Worm (Caenorhabditis elegans) whole organism, young adult: ENCODE data around the gene F12A10.8.

Source experiments
- B0035.1 ChIP-seq: sonication (generic microtip); optimal IDR thresholded peaks from 2 replicates; lab custom pipeline; 2016; ENCODE audit warnings: missing genetic modification characterization, mild to moderate bottlenecking, missing compliant biosample characterization, missing genotype, missing genetic modification reagents
- B0336.3 ChIP-seq: fragments of 200-800 bp; sonication (Bioruptor generic); IDR thresholded peaks from 2 replicates; pipeline ENCODE4 v1.3.6; 2022; ENCODE audit warnings: missing genetic modification characterization, missing compliant biosample characterization
- C06A6.2 ChIP-seq: fragments of 200-800 bp; sonication (Bioruptor generic); conservative IDR thresholded peaks from 2 replicates; pipeline ENCODE4 v1.3.6; 2022; ENCODE audit warnings: missing genetic modification characterization, missing compliant biosample characterization
- F23B12.7 ChIP-seq: sonication (generic microtip); optimal IDR thresholded peaks from 2 replicates; lab custom pipeline; 2017; ENCODE audit warnings: missing genetic modification characterization, mild to moderate bottlenecking, missing compliant biosample characterization, antibody characterized with exemption, moderate library complexity; ENCODE audit not compliant: insufficient read depth
- F33H1.4 ChIP-seq: fragments of 200-800 bp; sonication (Bioruptor generic); IDR thresholded peaks from 2 replicates; pipeline ENCODE4 v1.3.6; 2022; ENCODE audit warnings: missing genetic modification reagents, missing genetic modification characterization, missing compliant biosample characterization
- F39B2.1 ChIP-seq: fragments of 200-800 bp; sonication (Bioruptor generic); IDR thresholded peaks from 2 replicates; pipeline ENCODE4 v1.3.6; 2022; ENCODE audit warnings: missing genetic modification reagents, missing genetic modification characterization, missing compliant biosample characterization
- F52B5.7 ChIP-seq: sonication (generic microtip); optimal IDR thresholded peaks from 2 replicates; lab custom pipeline; 2016; ENCODE audit warnings: mild to moderate bottlenecking, missing genetic modification characterization, missing compliant biosample characterization
- F55B11.4 ChIP-seq: sonication (generic microtip); optimal IDR thresholded peaks from 2 replicates; lab custom pipeline; 2016; ENCODE audit warnings: missing compliant biosample characterization, missing genetic modification characterization, borderline replicate concordance; ENCODE audit not compliant: insufficient read depth
- Y53G8AR.9 ChIP-seq: fragments of 200-800 bp; sonication (Bioruptor generic); conservative IDR thresholded peaks from 2 replicates; pipeline ENCODE4 v1.3.6; 2022; ENCODE audit warnings: missing genetic modification reagents, missing genetic modification characterization, missing compliant biosample characterization
- Y67H2A.10 ChIP-seq: fragments of 200-800 bp; sonication (Bioruptor generic); conservative IDR thresholded peaks from 2 replicates; pipeline ENCODE4 v1.3.6; 2022; ENCODE audit warnings: missing genetic modification reagents, missing genetic modification characterization, missing compliant biosample characterization
- Y95B8A.8 ChIP-seq: fragments of 200-800 bp; sonication (Bioruptor generic); IDR thresholded peaks from 2 replicates; pipeline ENCODE4 v1.3.6; 2022; ENCODE audit warnings: missing genetic modification reagents, missing genetic modification characterization, missing compliant biosample characterization
- ZK185.1 ChIP-seq: sonication (generic microtip); optimal IDR thresholded peaks from 2 replicates; lab custom pipeline; 2016; ENCODE audit warnings: mild to moderate bottlenecking, missing genetic modification characterization, missing compliant biosample characterization; ENCODE audit not compliant: poor library complexity, severe bottlenecking
- aptf-2 ChIP-seq: fragments of 200-800 bp; sonication (Bioruptor generic); conservative IDR thresholded peaks from 2 replicates; pipeline ENCODE4 v1.3.6; 2022; ENCODE audit warnings: missing genetic modification reagents, missing genetic modification characterization, missing compliant biosample characterization
- atf-7 ChIP-seq: sonication (generic microtip); optimal IDR thresholded peaks from 2 replicates; lab custom pipeline; 2017; ENCODE audit warnings: mild to moderate bottlenecking, missing genetic modification characterization, missing compliant biosample characterization
- bed-1 ChIP-seq: fragments of 200-800 bp; sonication (Bioruptor generic); IDR thresholded peaks from 2 replicates; pipeline ENCODE4 v1.3.6; 2022; ENCODE audit warnings: missing genetic modification reagents, missing genetic modification characterization, missing compliant biosample characterization
- bed-2 ChIP-seq: fragments of 200-800 bp; sonication (Bioruptor generic); IDR thresholded peaks from 2 replicates; pipeline ENCODE4 v1.3.6; 2022; ENCODE audit warnings: missing genetic modification reagents, missing genetic modification characterization, missing compliant biosample characterization
- ceh-100 ChIP-seq: fragments of 200-800 bp; sonication (Bioruptor generic); IDR thresholded peaks from 2 replicates; pipeline ENCODE4 v1.3.6; 2022; ENCODE audit warnings: missing genetic modification reagents, missing genetic modification characterization, missing compliant biosample characterization
- ceh-91 ChIP-seq: fragments of 200-800 bp; sonication (Bioruptor generic); IDR thresholded peaks from 2 replicates; pipeline ENCODE4 v1.3.6; 2022; ENCODE audit warnings: missing genetic modification reagents, missing genetic modification characterization, missing compliant biosample characterization
- dox-1 ChIP-seq: fragments of 200-800 bp; sonication (Bioruptor generic); IDR thresholded peaks from 2 replicates; pipeline ENCODE4 v1.3.6; 2022; ENCODE audit warnings: missing genetic modification reagents, missing genetic modification characterization, missing compliant biosample characterization
- dpff-1 ChIP-seq: sonication (generic microtip); optimal IDR thresholded peaks from 2 replicates; lab custom pipeline; 2017; ENCODE audit warnings: mild to moderate bottlenecking, missing genetic modification characterization, missing compliant biosample characterization
- efl-1 ChIP-seq: fragments of 150-350 bp; optimal IDR thresholded peaks from 2 replicates; lab custom pipeline; 2014; ENCODE audit warnings: missing biosample characterization, missing genetic modification reagents, missing genetic modification characterization
- egrh-3 ChIP-seq: fragments of 200-800 bp; sonication (Bioruptor generic); IDR thresholded peaks from 2 replicates; pipeline ENCODE4 v1.3.6; 2022; ENCODE audit warnings: missing genetic modification reagents, missing genetic modification characterization, missing compliant biosample characterization
- hlh-12 ChIP-seq: sonication (generic microtip); optimal IDR thresholded peaks from 2 replicates; lab custom pipeline; 2016; ENCODE audit warnings: missing genetic modification characterization, missing compliant biosample characterization
- lag-1 ChIP-seq: fragments of 200-800 bp; sonication (Bioruptor generic); IDR thresholded peaks from 2 replicates; pipeline ENCODE4 v1.3.6; 2022; ENCODE audit warnings: missing genetic modification reagents, missing genetic modification characterization, missing compliant biosample characterization
- lin-40 ChIP-seq: sonication (generic microtip); optimal IDR thresholded peaks from 2 replicates; lab custom pipeline; 2016; ENCODE audit warnings: missing genetic modification characterization, mild to moderate bottlenecking, missing compliant biosample characterization, missing genotype, missing genetic modification reagents
- lir-1 ChIP-seq: fragments of 200-800 bp; sonication (Bioruptor generic); conservative IDR thresholded peaks from 2 replicates; pipeline ENCODE4 v1.3.6; 2022; ENCODE audit warnings: missing genetic modification reagents, missing genetic modification characterization, missing compliant biosample characterization
- lsl-1 ChIP-seq: fragments of 200-800 bp; sonication (Bioruptor generic); optimal IDR thresholded peaks from 2 replicates; lab custom pipeline; 2018; ENCODE audit warnings: mild to moderate bottlenecking, missing genetic modification characterization, moderate library complexity, missing compliant biosample characterization
- lsy-27 ChIP-seq: sonication (generic microtip); optimal IDR thresholded peaks from 2 replicates; lab custom pipeline; 2017; ENCODE audit warnings: missing genetic modification characterization, mild to moderate bottlenecking, missing compliant biosample characterization, antibody characterized with exemption, missing genotype, borderline replicate concordance; ENCODE audit not compliant: insufficient read depth
- madf-10 ChIP-seq: sonication (generic microtip); optimal IDR thresholded peaks from 2 replicates; lab custom pipeline; 2016; ENCODE audit warnings: mild to moderate bottlenecking, missing genetic modification characterization, missing compliant biosample characterization
- mes-4 ChIP-seq: sonication (generic microtip); optimal IDR thresholded peaks from 2 replicates; lab custom pipeline; 2016; ENCODE audit warnings: missing genotype, missing genetic modification characterization, missing compliant biosample characterization
- nhr-179 ChIP-seq: sonication (generic microtip); optimal IDR thresholded peaks from 2 replicates; lab custom pipeline; 2016; ENCODE audit warnings: mild to moderate bottlenecking, missing genetic modification characterization, missing compliant biosample characterization
- nhr-80 ChIP-seq: sonication (generic microtip); optimal IDR thresholded peaks from 2 replicates; lab custom pipeline; 2016; ENCODE audit warnings: missing genetic modification characterization, missing compliant biosample characterization
- rpc-1 ChIP-seq, 2 experiments: fragments of 150-350 bp in 1 of 2; sonication (generic microtip) in 1 of 2; optimal IDR thresholded peaks; 2 replicates each; lab custom pipeline; 2014 to 2018; ENCODE audit warnings: missing biosample characterization in 1 of 2, missing genetic modification characterization in 1 of 2, missing genetic modification reagents in 1 of 2, missing genotype in 1 of 2
- snpc-1.3 ChIP-seq: sonication (generic microtip); optimal IDR thresholded peaks from 2 replicates; lab custom pipeline; 2017; ENCODE audit warnings: missing genetic modification characterization, mild to moderate bottlenecking, missing compliant biosample characterization, antibody characterized with exemption, moderate library complexity, missing genotype, missing genetic modification reagents; ENCODE audit not compliant: insufficient read depth
- snpc-4 ChIP-seq, 5 experiments: fragments of 150-350 bp in 1 of 5; sonication (generic microtip) in 4 of 5; optimal IDR thresholded peaks; 2 replicates each; lab custom pipeline; 2014 to 2018; ENCODE audit warnings: missing genetic modification characterization in 5 of 5, missing biosample characterization in 3 of 5, antibody characterized with exemption in 2 of 5, mild to moderate bottlenecking in 2 of 5, missing compliant biosample characterization in 2 of 5, missing genotype in 2 of 5, moderate library complexity in 2 of 5, missing genetic modification reagents in 1 of 5
- sptf-2 ChIP-seq: fragments of 200-800 bp; sonication (Bioruptor generic); optimal IDR thresholded peaks from 2 replicates; lab custom pipeline; 2018; ENCODE audit warnings: mild to moderate bottlenecking, missing genetic modification characterization, missing compliant biosample characterization
- tbx-9 ChIP-seq: sonication (generic microtip); optimal IDR thresholded peaks from 2 replicates; lab custom pipeline; 2016; ENCODE audit warnings: borderline replicate concordance, missing genetic modification characterization, inconsistent platforms, missing compliant biosample characterization
- xnd-1 ChIP-seq: sonication (generic microtip); optimal IDR thresholded peaks from 2 replicates; lab custom pipeline; 2016; ENCODE audit warnings: missing genotype, missing genetic modification reagents, missing genetic modification characterization, missing compliant biosample characterization
- ztf-25 ChIP-seq: fragments of 200-800 bp; sonication (Bioruptor generic); IDR thresholded peaks from 2 replicates; pipeline ENCODE4 v1.3.6; 2022; ENCODE audit warnings: missing genetic modification reagents, missing genetic modification characterization, missing compliant biosample characterization
- ztf-3 ChIP-seq: fragments of 200-800 bp; sonication (Bioruptor generic); optimal IDR thresholded peaks from 2 replicates; lab custom pipeline; 2018; ENCODE audit warnings: mild to moderate bottlenecking, missing genetic modification characterization, missing compliant biosample characterization

The F12A10.8 gene

DNA sequence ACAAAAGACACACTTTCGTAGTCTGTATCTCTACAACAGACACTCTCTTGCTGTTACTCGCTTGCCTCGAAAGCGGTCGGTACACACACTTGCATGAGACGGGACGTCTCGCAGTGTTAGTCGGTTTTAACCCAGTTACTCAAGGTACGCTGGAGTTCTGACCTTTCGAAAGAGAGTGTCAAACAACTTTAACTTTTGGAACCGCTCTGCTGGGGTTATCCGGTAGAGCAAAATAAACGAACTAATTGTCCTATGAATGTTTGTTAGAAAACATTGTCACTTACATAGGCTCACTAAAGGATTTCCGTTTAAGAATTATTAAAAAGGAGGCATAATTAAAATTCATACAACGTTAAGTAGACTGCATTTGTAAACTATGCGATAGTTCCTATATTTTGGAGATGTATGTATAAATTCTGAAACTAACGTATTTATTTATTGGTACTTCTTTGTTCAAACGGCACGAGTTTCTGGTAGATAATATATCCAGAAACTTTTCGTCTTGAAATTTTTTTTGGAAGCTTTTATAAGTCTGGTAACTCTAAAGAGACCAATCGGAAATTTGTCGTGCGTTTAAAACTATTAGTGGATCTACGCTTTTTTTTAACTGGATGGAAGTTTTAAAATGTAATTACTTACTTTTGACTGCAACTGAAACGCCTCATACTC is 42.7 kb upstream of the F12A10.8 start (continued):
- TF ChIP-seq F55B11.4 (tag; lab: Kevin White, UChicago) (no peak), F33H1.4 (GFP tag; lab: Robert Waterston, UW) (peak; percentile 64), nhr-80 (tag; lab: Kevin White, UChicago) (peak; percentile 45), lsl-1 (peak; percentile 55), xnd-1 (peak; percentile 15), ZK185.1 (peak; percentile 98), Y53G8AR.9 (GFP tag; lab: Robert Waterston, UW) (peak; percentile 95), snpc-4 (GFP tag; optimal IDR thresholded peaks at IDR 0.05; lab: Kevin White, UChicago) (peak; percentile 98), snpc-4 (tag; optimal IDR thresholded peaks at IDR 0.05; lab: Kevin White, UChicago) (peak; percentile 99 to 100 (median 100)), Y67H2A.10 (peak; percentile 73), Y95B8A.8 (peak; percentile 95), F39B2.1 (GFP tag; lab: Robert Waterston, UW) (peak; percentile 8; the same call in 1 of the 2 replicates), nhr-179 (tag; lab: Kevin White, UChicago) (peak; percentile 54), atf-7 (tag; lab: Kevin White, UChicago) (peak; percentile 98), F52B5.7 (tag; lab: Kevin White, UChicago) (peak; percentile 96), hlh-12 (tag; lab: Kevin White, UChicago) (peak; percentile 39), lir-1 (GFP tag; lab: Robert Waterston, UW) (peak; percentile 89), C06A6.2 (GFP tag; lab: Robert Waterston, UW) (peak; percentile 96), ztf-3 (GFP tag; lab: Kevin White, UChicago) (peak; percentile 97), aptf-2 (GFP tag; lab: Robert Waterston, UW) (peak; percentile 72; the same call in 1 of the 2 replicates), egrh-3 (GFP tag; lab: Robert Waterston, UW) (peak; percentile 59; the same call in 1 of the 2 replicates), lag-1 (peak; percentile 75; the same call in 1 of the 2 replicates), madf-10 (tag; lab: Kevin White, UChicago) (peak; percentile 94), F23B12.7 (tag; lab: Kevin White, UChicago) (peak; percentile 93), lsy-27 (tag; lab: Kevin White, UChicago) (no peak), rpc-1 (optimal IDR thresholded peaks at IDR 0.05; lab: Kevin White, UChicago) (peak; percentile 8), rpc-1 (tag; optimal IDR thresholded peaks at IDR 0.05; lab: Kevin White, UChicago) (peak; percentile 5), tbx-9 (no peak), bed-2 (GFP tag; lab: Robert Waterston, UW) (peak; percentile 87), B0336.3 (GFP tag; lab: Robert Waterston, UW) (peak; percentile 98), ceh-91 (GFP tag; lab: Robert Waterston, UW) (peak; percentile 48; the same call in 1 of the 2 replicates), lin-40 (tag; lab: Kevin White, UChicago) (peak; percentile 99), ceh-100 (GFP tag; lab: Robert Waterston, UW) (peak; percentile 84), snpc-1.3 (tag; lab: Kevin White, UChicago) (peak; percentile 77), ztf-25 (GFP tag; lab: Robert Waterston, UW) (no peak), B0035.1 (tag; lab: Kevin White, UChicago) (peak; percentile 94), efl-1 (GFP tag; lab: Kevin White, UChicago) (peak; percentile 47), dox-1 (peak; percentile 97), mes-4 (peak; percentile 55), dpff-1 (tag; lab: Kevin White, UChicago) (peak; percentile 97), sptf-2 (GFP tag; lab: Kevin White, UChicago) (peak; percentile 10), bed-1 (GFP tag; lab: Robert Waterston, UW) (0 out of 2 replicates have a peak, but pooled peaks have one; percentile 47)
